Fruit fly (Drosophila melanogaster): ENCODE results near the gene Cad96Ca.
A peak's percentile ranks its signal among the peaks of the same experiment; 100 is the strongest.

Gene Cad96Ca

DNA sequence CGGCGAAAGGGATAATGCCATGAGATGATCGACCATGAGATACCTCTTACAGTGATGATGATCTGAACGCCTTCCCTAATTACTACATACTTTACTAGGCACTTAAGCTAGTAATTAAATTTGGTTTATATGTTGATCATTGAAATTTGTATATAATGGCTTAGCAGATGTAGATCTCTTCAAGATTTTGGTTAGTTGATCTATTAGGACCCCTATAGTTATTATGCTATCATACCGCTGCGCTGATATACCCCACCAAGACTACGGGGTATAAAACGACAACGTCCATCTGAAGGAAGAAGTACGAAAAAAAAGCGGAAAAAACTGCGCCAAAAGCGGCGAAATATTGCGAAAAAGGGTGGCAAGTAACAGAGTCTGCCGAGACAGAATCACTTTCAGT, 33.8 kb downstream of the Cad96Ca start (continued):
- TF ChIP-seq sc (optimal IDR thresholded peaks at IDR 0.05) (no peak), sc (GFP tag; optimal IDR thresholded peaks at IDR 0.05) (no peak), CG4328 (GFP tag; optimal IDR thresholded peaks at IDR 0.05) (no peak), fd96Cb (tag; optimal IDR thresholded peaks at IDR 0.05) (peak; percentile 59), dysf (GFP tag; IDR thresholded peaks at IDR 0.05) (no peak), Elba2 (GFP tag; optimal IDR thresholded peaks at IDR 0.05) (no peak), CG12659 (GFP tag; optimal IDR thresholded peaks at IDR 0.05) (no peak), cad (GFP tag; optimal IDR thresholded peaks at IDR 0.05) (no peak), ci (GFP tag; IDR thresholded peaks at IDR 0.05) (no peak), CG13287 (GFP tag; IDR thresholded peaks at IDR 0.05; ENCODE audit: partially characterized antibody) (no peak), Eip74EF (GFP tag; optimal IDR thresholded peaks at IDR 0.05) (no peak), CoRest (tag; optimal IDR thresholded peaks at IDR 0.05) (peak; percentile 24), CG6683 (GFP tag; optimal IDR thresholded peaks at IDR 0.05) (no peak), Ets97D (GFP tag; optimal IDR thresholded peaks at IDR 0.05) (no peak), aop (GFP tag; IDR thresholded peaks at IDR 0.05) (no peak), CG31388 (GFP tag; optimal IDR thresholded peaks at IDR 0.05) (no peak), Hmr (GFP tag; optimal IDR thresholded peaks at IDR 0.05) (no peak), CG8924 (tag; optimal IDR thresholded peaks at IDR 0.05) (peak; percentile 37), CG18011 (GFP tag; optimal IDR thresholded peaks at IDR 0.05) (no peak), crp (GFP tag; optimal IDR thresholded peaks at IDR 0.05) (no peak), CG31441 (GFP tag; IDR thresholded peaks at IDR 0.05) (peak; percentile 49), fu2 (GFP tag; optimal IDR thresholded peaks at IDR 0.05) (no peak), nom (GFP tag; optimal IDR thresholded peaks at IDR 0.05) (peak; percentile 9), CG14710 (tag; optimal IDR thresholded peaks at IDR 0.05) (peak; percentile 55), wor (GFP tag; IDR thresholded peaks at IDR 0.05) (no peak), BEAF-32 (GFP tag; optimal IDR thresholded peaks at IDR 0.05) (no peak)

dm6 chr3R:25172976-25173375, 35.1 kb downstream of the Cad96Ca start:
- TF ChIP-seq D (optimal IDR thresholded peaks at IDR 0.05): peak; percentile 92
- no peak for TF ChIP-seq D (GFP tag; optimal IDR thresholded peaks at IDR 0.05)
- TF ChIP-seq twi (tag; optimal IDR thresholded peaks at IDR 0.05): peak; percentile 10
- peak; percentile 23 for TF ChIP-seq CG15479 (GFP tag; optimal IDR thresholded peaks at IDR 0.05)
- no peak for TF ChIP-seq NK7.1 (GFP tag; optimal IDR thresholded peaks at IDR 0.05)
- no peak for TF ChIP-seq CG11398 (GFP tag; optimal IDR thresholded peaks at IDR 0.05)
- TF ChIP-seq cad (GFP tag; optimal IDR thresholded peaks at IDR 0.05): peak; percentile 18
- peak; percentile 89 for TF ChIP-seq zen (tag; optimal IDR thresholded peaks at IDR 0.05)

DNA sequence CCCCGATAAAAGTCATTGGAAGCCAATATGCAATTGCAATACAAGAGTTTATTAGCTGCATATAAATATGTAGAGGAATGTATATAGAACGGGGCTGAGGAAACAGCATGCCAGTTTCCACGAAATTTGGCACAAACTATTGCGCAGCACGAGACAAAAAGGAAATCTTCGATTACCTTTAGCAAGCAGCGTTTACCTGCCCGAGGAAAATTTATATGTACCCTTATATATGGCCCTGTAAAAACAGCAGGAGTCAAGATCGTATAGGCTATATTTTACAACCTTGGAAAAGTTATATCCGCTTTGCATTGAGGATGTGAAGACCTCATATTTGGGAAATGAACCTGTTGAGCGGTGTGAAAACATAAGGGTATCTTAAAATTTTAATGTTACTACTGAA, 35.7 kb downstream of the Cad96Ca start:
- peak; percentile 94 for TF ChIP-seq cad (GFP tag; optimal IDR thresholded peaks at IDR 0.05)
- peak in 1 of 2 experiments; percentile 70 for TF ChIP-seq tll (GFP tag; optimal IDR thresholded peaks at IDR 0.05)
- no peak for TF ChIP-seq disco-r (GFP tag; optimal IDR thresholded peaks at IDR 0.05)
- TF ChIP-seq fd102C (GFP tag; optimal IDR thresholded peaks at IDR 0.05): peak; percentile 2
- TF ChIP-seq CG8359 (GFP tag; optimal IDR thresholded peaks at IDR 0.05; ENCODE audit: borderline replicate concordance): no peak
- peak; percentile 66 for TF ChIP-seq zen (tag; optimal IDR thresholded peaks at IDR 0.05)
- no peak for TF ChIP-seq CG6175 (GFP tag; IDR thresholded peaks at IDR 0.05)
- no peak for TF ChIP-seq Oaz (GFP tag; IDR thresholded peaks at IDR 0.05)
- no peak for TF ChIP-seq fd3F (GFP tag; optimal IDR thresholded peaks at IDR 0.05)
